Fruit fly (Drosophila melanogaster) whole organism, prepupa: Measurements from ENCODE around the gene Pnn.

Experiments
- Blimp-1 ChIP-seq: fragments of 200-800 bp; sonication (Bioruptor generic); optimal IDR thresholded peaks from 3 replicates; lab custom pipeline; 2017; ENCODE audit warnings: missing biosample characterization, missing genetic modification characterization, mild to moderate bottlenecking, moderate library complexity, missing genetic modification reagents
- CG11762 ChIP-seq: fragments of 200-800 bp; sonication (Bioruptor generic); optimal IDR thresholded peaks from 3 replicates; lab custom pipeline; 2016; ENCODE audit warnings: missing biosample characterization, missing genetic modification characterization; ENCODE audit not compliant: insufficient read depth
- CG11902 ChIP-seq: fragments of 200-800 bp; sonication (Bioruptor generic); optimal IDR thresholded peaks from 3 replicates; lab custom pipeline; 2016; ENCODE audit warnings: missing biosample characterization, missing genetic modification characterization
- CG1621 ChIP-seq: fragments of 200-800 bp; sonication (Bioruptor generic); optimal IDR thresholded peaks from 3 replicates; lab custom pipeline; 2018; ENCODE audit warnings: missing biosample characterization, mild to moderate bottlenecking, missing genetic modification characterization
- CG16779 ChIP-seq: fragments of 200-800 bp; sonication (Bioruptor generic); optimal IDR thresholded peaks from 3 replicates; lab custom pipeline; 2017; ENCODE audit warnings: missing biosample characterization, mild to moderate bottlenecking, missing genetic modification characterization
- CG3032 ChIP-seq: fragments of 200-800 bp; optimal IDR thresholded peaks from 2 replicates; lab custom pipeline; 2019; ENCODE audit warnings: missing biosample characterization, mild to moderate bottlenecking, missing genetic modification characterization, moderate library complexity
- CG31627 ChIP-seq: fragments of 200-800 bp; sonication (Bioruptor generic); optimal IDR thresholded peaks from 3 replicates; lab custom pipeline; 2016; ENCODE audit warnings: missing biosample characterization, missing genetic modification characterization
- CG32006 ChIP-seq: fragments of 200-800 bp; sonication (Bioruptor generic); optimal IDR thresholded peaks from 3 replicates; lab custom pipeline; 2017; ENCODE audit warnings: missing biosample characterization, mild to moderate bottlenecking, missing genetic modification characterization
- CG34406 ChIP-seq: fragments of 200-800 bp; sonication (Bioruptor generic); optimal IDR thresholded peaks from 3 replicates; lab custom pipeline; 2016; ENCODE audit warnings: missing biosample characterization, missing genetic modification characterization
- CG4318 ChIP-seq: fragments of 200-800 bp; sonication (Bioruptor generic); optimal IDR thresholded peaks from 3 replicates; lab custom pipeline; 2017; ENCODE audit warnings: missing biosample characterization, mild to moderate bottlenecking, missing genetic modification characterization
- CG6808 ChIP-seq: fragments of 200-800 bp; sonication (Bioruptor generic); optimal IDR thresholded peaks from 3 replicates; lab custom pipeline; 2017; ENCODE audit warnings: missing biosample characterization, missing genetic modification characterization, mild to moderate bottlenecking, moderate library complexity, missing genetic modification reagents
- CG6854 ChIP-seq: fragments of 200-800 bp; sonication (Bioruptor generic); optimal IDR thresholded peaks from 2 replicates; lab custom pipeline; 2017; ENCODE audit warnings: missing biosample characterization, mild to moderate bottlenecking, missing genetic modification characterization
- CG7368 ChIP-seq: fragments of 200-800 bp; sonication (Bioruptor generic); optimal IDR thresholded peaks from 3 replicates; lab custom pipeline; 2016; ENCODE audit warnings: missing biosample characterization, missing genetic modification characterization
- CG8119 ChIP-seq: fragments of 200-800 bp; sonication (Bioruptor generic); IDR thresholded peaks from 3 replicates; pipeline ENCODE4 v1.3.6; 2022; ENCODE audit warnings: missing biosample characterization, missing genetic modification characterization
- CG8319 ChIP-seq: fragments of 200-800 bp; sonication (Bioruptor generic); optimal IDR thresholded peaks from 3 replicates; lab custom pipeline; 2016; ENCODE audit warnings: missing biosample characterization, missing genetic modification characterization
- CG8632 ChIP-seq: fragments of 200-800 bp; sonication (Bioruptor generic); optimal IDR thresholded peaks from 3 replicates; lab custom pipeline; 2016; ENCODE audit warnings: missing biosample characterization, missing genetic modification characterization
- CG9139 ChIP-seq: fragments of 200-800 bp; sonication (Bioruptor generic); optimal IDR thresholded peaks from 3 replicates; lab custom pipeline; 2017; ENCODE audit warnings: missing biosample characterization, mild to moderate bottlenecking, missing genetic modification characterization
- Eip78C ChIP-seq: fragments of 200-800 bp; sonication (Bioruptor generic); peaks from one replicate; lab custom pipeline; 2016; ENCODE audit warnings: missing biosample characterization, missing genetic modification characterization
- Eip93F ChIP-seq: fragments of 200-800 bp; sonication (Bioruptor generic); optimal IDR thresholded peaks from 2 replicates; lab custom pipeline; 2016; ENCODE audit warnings: missing biosample characterization, mild to moderate bottlenecking, missing genetic modification characterization
- Ets21C ChIP-seq: fragments of 200-800 bp; sonication (Bioruptor generic); optimal IDR thresholded peaks from 3 replicates; lab custom pipeline; 2016; ENCODE audit warnings: missing biosample characterization, missing genetic modification characterization
- Ets96B ChIP-seq: fragments of 200-800 bp; optimal IDR thresholded peaks from 2 replicates; lab custom pipeline; 2019; ENCODE audit warnings: missing biosample characterization, mild to moderate bottlenecking, missing genetic modification characterization, moderate library complexity
- Gug ChIP-seq: fragments of 200-800 bp; sonication (Bioruptor generic); IDR thresholded peaks from 2 replicates; pipeline ENCODE4 v1.3.6; 2022; ENCODE audit warnings: missing biosample characterization, missing genetic modification characterization
- Hr39 ChIP-seq: fragments of 200-800 bp; sonication (Bioruptor generic); optimal IDR thresholded peaks from 2 replicates; lab custom pipeline; 2016; ENCODE audit warnings: missing biosample characterization, missing genetic modification characterization
- Lpt ChIP-seq: fragments of 200-800 bp; sonication (Bioruptor generic); optimal IDR thresholded peaks from 3 replicates; lab custom pipeline; 2016; ENCODE audit warnings: missing biosample characterization, missing genetic modification characterization
- Met ChIP-seq: fragments of 200-800 bp; sonication (Bioruptor generic); optimal IDR thresholded peaks from 3 replicates; lab custom pipeline; 2016; ENCODE audit warnings: missing biosample characterization, missing genetic modification characterization
- Smox ChIP-seq: fragments of 200-800 bp; sonication (Bioruptor generic); optimal IDR thresholded peaks from 3 replicates; lab custom pipeline; 2016; ENCODE audit warnings: missing biosample characterization, missing genetic modification characterization
- Sox102F ChIP-seq: fragments of 200-800 bp; sonication (Bioruptor generic); optimal IDR thresholded peaks from 2 replicates; lab custom pipeline; 2016; ENCODE audit warnings: missing biosample characterization, mild to moderate bottlenecking, missing genetic modification characterization
- Sox14 ChIP-seq: fragments of 200-800 bp; sonication (Bioruptor generic); optimal IDR thresholded peaks from 3 replicates; lab custom pipeline; 2016; ENCODE audit warnings: missing biosample characterization, missing genetic modification characterization
- Sox15 ChIP-seq: fragments of 200-800 bp; sonication (Bioruptor generic); optimal IDR thresholded peaks from 3 replicates; lab custom pipeline; 2016; ENCODE audit warnings: missing biosample characterization, missing genetic modification characterization
- achi ChIP-seq: fragments of 200-800 bp; sonication (Bioruptor generic); optimal IDR thresholded peaks from 3 replicates; lab custom pipeline; 2016; ENCODE audit warnings: missing biosample characterization, missing genetic modification characterization
- acj6 ChIP-seq: fragments of 200-800 bp; sonication (Bioruptor generic); optimal IDR thresholded peaks from 3 replicates; lab custom pipeline; 2016; ENCODE audit warnings: missing biosample characterization, missing genetic modification characterization
- cyc ChIP-seq: fragments of 200-800 bp; sonication (Bioruptor generic); optimal IDR thresholded peaks from 3 replicates; lab custom pipeline; 2016; ENCODE audit warnings: missing biosample characterization, missing genetic modification characterization
- dac ChIP-seq: fragments of 200-800 bp; sonication (Bioruptor generic); optimal IDR thresholded peaks from 2 replicates; lab custom pipeline; 2017; ENCODE audit warnings: missing biosample characterization, mild to moderate bottlenecking, missing genetic modification characterization
- eg ChIP-seq: fragments of 200-800 bp; sonication (Bioruptor generic); IDR thresholded peaks from 3 replicates; pipeline ENCODE4 v1.3.6; 2022; ENCODE audit warnings: missing biosample characterization, missing genetic modification characterization
- esn ChIP-seq: fragments of 200-800 bp; sonication (Bioruptor generic); optimal IDR thresholded peaks from 2 replicates; lab custom pipeline; 2016; ENCODE audit warnings: missing biosample characterization, mild to moderate bottlenecking, missing genetic modification characterization, moderate library complexity
- fd59A ChIP-seq: fragments of 200-800 bp; sonication (Bioruptor generic); optimal IDR thresholded peaks from 2 replicates; lab custom pipeline; 2017; ENCODE audit warnings: missing biosample characterization, mild to moderate bottlenecking, missing genetic modification characterization, missing genetic modification reagents
- fd85E ChIP-seq: fragments of 200-800 bp; sonication (Bioruptor generic); optimal IDR thresholded peaks from 3 replicates; lab custom pipeline; 2016; ENCODE audit warnings: missing biosample characterization, missing genetic modification characterization
- fkh ChIP-seq: fragments of 200-800 bp; sonication (Bioruptor generic); optimal IDR thresholded peaks from 3 replicates; lab custom pipeline; 2017; ENCODE audit warnings: missing biosample characterization, mild to moderate bottlenecking, missing genetic modification characterization, moderate library complexity
- lz ChIP-seq: fragments of 200-800 bp; sonication (Bioruptor generic); optimal IDR thresholded peaks from 3 replicates; lab custom pipeline; 2016; ENCODE audit warnings: missing biosample characterization, missing genetic modification characterization
- pdm3 ChIP-seq: fragments of 200-800 bp; sonication (Bioruptor generic); optimal IDR thresholded peaks from 3 replicates; lab custom pipeline; 2016; ENCODE audit warnings: missing biosample characterization, missing genetic modification characterization
- spab ChIP-seq: fragments of 200-800 bp; sonication (Bioruptor generic); optimal IDR thresholded peaks from 2 replicates; lab custom pipeline; 2017; ENCODE audit warnings: missing biosample characterization, mild to moderate bottlenecking, missing genetic modification characterization, missing genetic modification reagents
- ss ChIP-seq, 2 experiments: fragments of 200-800 bp; sonication (Bioruptor generic); optimal IDR thresholded peaks; 2 replicates in 1 of 2; 3 replicates in 1 of 2; lab custom pipeline; 2017 to 2018; ENCODE audit warnings: mild to moderate bottlenecking in 2 of 2, missing biosample characterization in 2 of 2, missing genetic modification characterization in 2 of 2, moderate library complexity in 1 of 2
- svp ChIP-seq: fragments of 200-800 bp; sonication (Bioruptor generic); peaks from one replicate; lab custom pipeline; 2016; ENCODE audit warnings: missing biosample characterization, missing genetic modification characterization
- topi ChIP-seq: fragments of 200-800 bp; sonication (Bioruptor generic); optimal IDR thresholded peaks from 3 replicates; lab custom pipeline; 2016; ENCODE audit warnings: missing biosample characterization, missing genetic modification characterization
- vri ChIP-seq: fragments of 200-800 bp; sonication (Bioruptor generic); optimal IDR thresholded peaks from 3 replicates; lab custom pipeline; 2016; ENCODE audit warnings: missing biosample characterization, mild to moderate bottlenecking, missing genetic modification characterization

Pnn gene

DNA sequence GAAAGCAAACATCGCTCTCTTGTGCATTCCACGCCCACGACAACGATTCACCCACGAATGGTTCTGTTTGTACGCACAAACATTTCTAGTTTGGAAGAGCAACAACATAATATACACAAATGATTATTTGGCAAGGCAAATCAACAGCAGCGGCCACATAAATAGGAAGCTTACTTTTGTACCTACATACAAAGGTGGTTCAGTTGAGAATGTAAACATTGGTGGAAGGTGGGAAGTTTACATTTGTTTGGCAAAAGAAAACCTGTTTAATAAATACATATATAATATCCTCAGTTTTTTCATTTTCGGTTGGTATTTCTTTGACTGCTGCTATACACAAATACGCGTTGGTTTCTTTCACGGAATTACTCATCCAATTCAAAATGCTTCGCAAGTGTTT is 38.1 kb upstream of the Pnn start (continued):
- TF ChIP-seq CG16779 (tag; lab: Kevin White, UChicago) = peak; percentile 9
- no peak for TF ChIP-seq Gug
- TF ChIP-seq cyc (GFP tag; lab: Kevin White, UChicago) = peak; percentile 38
- TF ChIP-seq Sox102F (GFP tag; lab: Kevin White, UChicago) = peak; percentile 48
- peak; percentile 82 for TF ChIP-seq Eip78C (GFP tag; lab: Kevin White, UChicago)
- TF ChIP-seq Sox15 = no peak
- TF ChIP-seq Sox14 (GFP tag; lab: Kevin White, UChicago) = peak; percentile 59
- TF ChIP-seq Eip93F (GFP tag; lab: Kevin White, UChicago) = peak; percentile 27
- TF ChIP-seq fd59A = no peak
- TF ChIP-seq CG8119 (GFP tag; lab: Robert Waterston, UW) = no peak
- TF ChIP-seq CG4318 (GFP tag; lab: Kevin White, UChicago) = no peak
- peak; percentile 54 for TF ChIP-seq Lpt (GFP tag; lab: Kevin White, UChicago)
- no peak for TF ChIP-seq CG7368 (GFP tag; lab: Kevin White, UChicago)
- peak; percentile 16 for TF ChIP-seq CG8632 (GFP tag; lab: Kevin White, UChicago)
- TF ChIP-seq vri = peak; percentile 55
- TF ChIP-seq ss (GFP tag; optimal IDR thresholded peaks at IDR 0.05; lab: Kevin White, UChicago) = no peak
- no peak for TF ChIP-seq CG3032 (tag; lab: Kevin White, UChicago)
- no peak for TF ChIP-seq CG1621
- TF ChIP-seq Met = peak; percentile 65
- TF ChIP-seq pdm3 (GFP tag; lab: Kevin White, UChicago) = peak; percentile 67
- TF ChIP-seq Ets96B = peak; percentile 29
- peak; percentile 53 for TF ChIP-seq topi (GFP tag; lab: Kevin White, UChicago)
- TF ChIP-seq dac (GFP tag; lab: Kevin White, UChicago) = peak; percentile 34
- peak; percentile 66 for TF ChIP-seq CG31627 (GFP tag; lab: Kevin White, UChicago)
- TF ChIP-seq Ets21C (GFP tag; lab: Kevin White, UChicago) = peak; percentile 13
- TF ChIP-seq CG6808 (GFP tag; lab: Kevin White, UChicago) = no peak
- peak; percentile 64 for TF ChIP-seq CG11762 (GFP tag; lab: Kevin White, UChicago)
- no peak for TF ChIP-seq CG9139
- peak; percentile 58 for TF ChIP-seq Hr39 (GFP tag; lab: Kevin White, UChicago)
- TF ChIP-seq eg (GFP tag; lab: Robert Waterston, UW) = no peak

DNA sequence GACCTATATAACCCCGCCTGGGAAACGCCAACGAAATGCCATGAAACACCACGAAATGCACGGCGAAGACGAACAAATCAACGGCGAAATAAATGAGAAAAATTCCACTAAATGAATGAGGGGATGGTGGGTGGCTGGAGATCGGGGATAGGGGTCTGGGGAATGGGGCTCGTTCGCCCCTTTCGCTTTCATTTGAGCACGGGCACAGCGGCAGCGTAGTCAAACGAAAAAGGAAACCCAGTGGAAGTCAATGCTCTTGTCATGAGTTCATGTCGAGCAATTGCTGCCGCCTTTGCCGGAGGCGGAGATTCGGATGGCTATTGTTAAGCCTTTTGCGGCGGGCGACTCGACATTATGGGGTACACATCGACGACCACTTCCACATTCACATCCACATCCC is 37.4 kb upstream of the Pnn start:
- peak; percentile 55 for TF ChIP-seq Blimp-1 (GFP tag; lab: Kevin White, UChicago)
- TF ChIP-seq CG9139 = no peak

DNA sequence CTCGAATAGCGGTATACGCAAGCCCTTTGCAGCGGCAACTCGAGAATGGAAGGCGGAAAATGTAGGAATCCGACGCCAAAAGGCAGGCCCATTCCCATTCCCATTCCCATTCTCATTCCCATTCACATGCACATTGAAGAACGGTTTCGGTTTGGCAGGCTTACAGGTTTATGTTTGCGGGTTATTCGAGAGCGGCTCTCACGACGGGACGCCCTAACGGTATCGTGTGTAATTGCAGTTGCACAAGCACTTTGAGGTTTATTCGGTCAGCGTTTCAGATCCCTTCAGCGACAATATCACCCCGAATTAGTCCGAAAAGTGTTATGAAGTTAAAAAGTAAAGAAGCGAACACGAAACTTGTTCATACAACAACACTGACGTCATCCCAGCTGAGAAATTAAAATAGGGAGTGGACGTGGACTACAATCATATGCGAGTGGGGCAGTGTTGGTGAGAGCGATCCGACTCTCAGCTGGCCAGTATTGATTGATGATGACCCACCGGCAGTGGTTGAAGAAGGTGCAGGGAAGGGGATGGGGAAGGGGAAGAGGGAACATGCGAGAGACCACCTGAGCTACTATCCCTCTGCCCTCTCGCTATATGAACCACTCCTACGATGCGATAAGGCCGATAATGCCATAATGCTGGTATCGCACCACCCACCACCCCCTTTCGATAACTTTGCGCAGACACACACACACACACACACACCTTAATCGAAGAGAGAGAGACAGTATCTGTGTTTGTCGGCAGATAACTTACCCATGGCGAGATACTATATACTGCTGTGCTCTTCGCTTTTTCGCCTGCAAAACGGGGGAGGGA is 36.3 kb upstream of the Pnn start:
- TF ChIP-seq pdm3 (GFP tag; lab: Kevin White, UChicago) (no peak), Ets96B (no peak), CG7368 (GFP tag; lab: Kevin White, UChicago) (no peak), Lpt (GFP tag; lab: Kevin White, UChicago) (peak; percentile 33), fd85E (GFP tag; lab: Kevin White, UChicago) (peak; percentile 1), achi (GFP tag; lab: Kevin White, UChicago) (no peak), CG16779 (tag; lab: Kevin White, UChicago) (peak; percentile 42), CG11762 (GFP tag; lab: Kevin White, UChicago) (no peak), CG3032 (tag; lab: Kevin White, UChicago) (no peak), Blimp-1 (GFP tag; lab: Kevin White, UChicago) (no peak), CG6854 (GFP tag; lab: Kevin White, UChicago) (no peak), CG11902 (GFP tag; lab: Kevin White, UChicago) (no peak), Eip93F (GFP tag; lab: Kevin White, UChicago) (no peak), lz (no peak), spab (GFP tag; lab: Kevin White, UChicago) (no peak), acj6 (GFP tag; lab: Kevin White, UChicago) (no peak), CG34406 (no peak), fkh (GFP tag; lab: Kevin White, UChicago) (peak; percentile 13), Ets21C (GFP tag; lab: Kevin White, UChicago) (no peak), Hr39 (GFP tag; lab: Kevin White, UChicago) (no peak), svp (GFP tag; lab: Kevin White, UChicago) (peak; percentile 85), CG32006 (GFP tag; lab: Kevin White, UChicago) (no peak), CG8319 (GFP tag; lab: Kevin White, UChicago) (no peak), esn (GFP tag; lab: Kevin White, UChicago) (no peak), fd59A (no peak), Smox (GFP tag; lab: Kevin White, UChicago) (no peak), vri (peak; percentile 99)
